Worm (Caenorhabditis elegans): Measurements from ENCODE around the gene T22H9.1.

The T22H9.1 gene

DNA sequence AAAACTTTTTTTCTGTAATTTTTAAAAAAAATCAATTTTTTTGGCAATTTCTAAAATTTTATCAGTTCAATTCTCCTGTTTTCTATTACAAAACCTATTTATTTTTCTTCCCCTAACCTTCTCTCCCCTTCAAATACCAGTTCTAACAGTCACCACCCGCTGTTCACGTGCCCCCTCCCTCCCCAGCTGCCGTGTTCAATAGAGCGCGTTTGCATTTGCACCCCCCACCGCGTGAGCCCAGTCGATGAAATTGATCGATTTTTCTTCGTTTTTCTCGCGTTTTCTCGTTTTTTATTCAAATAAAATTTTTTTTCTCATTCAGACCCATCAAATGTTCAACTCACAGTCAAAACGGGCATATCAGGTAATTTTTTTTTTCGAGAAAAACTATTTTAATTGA is 10.5 kb upstream of the T22H9.1 start, which contains the start of gene atg-9:
TSS of gene atg-9 (plus strand) at position 332 of the 400 bp plus-strand sequence.
- TF ChIP-seq him-1 (tag; optimal IDR thresholded peaks at IDR 0.05) (no peak), dao-5 (tag; optimal IDR thresholded peaks at IDR 0.05) (no peak), W03F9.2 (tag; optimal IDR thresholded peaks at IDR 0.05) (peak; percentile 63)

DNA sequence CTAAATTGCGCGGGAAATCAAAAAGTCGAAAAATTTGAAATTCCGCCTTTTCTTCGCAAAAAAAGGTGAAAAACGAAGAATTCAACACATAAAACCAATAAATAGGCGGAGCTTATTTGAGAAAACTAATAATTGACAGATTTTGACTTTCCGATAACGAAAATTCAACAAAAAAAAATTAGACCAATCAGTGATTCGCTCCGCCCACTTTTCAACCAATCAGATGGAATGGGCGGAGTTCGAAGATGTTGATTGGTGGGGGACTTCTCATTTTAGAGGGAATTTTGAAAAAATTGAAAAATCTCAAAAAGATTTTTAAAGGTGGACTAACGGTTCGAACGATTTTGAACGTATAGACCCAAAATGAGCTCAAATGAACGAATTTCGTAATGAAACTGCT is 8.7 kb upstream of the T22H9.1 start:
- TF ChIP-seq dao-5 (tag; optimal IDR thresholded peaks at IDR 0.05) (no peak), him-1 (tag; optimal IDR thresholded peaks at IDR 0.05) (no peak), W03F9.2 (tag; optimal IDR thresholded peaks at IDR 0.05) (no peak)

DNA sequence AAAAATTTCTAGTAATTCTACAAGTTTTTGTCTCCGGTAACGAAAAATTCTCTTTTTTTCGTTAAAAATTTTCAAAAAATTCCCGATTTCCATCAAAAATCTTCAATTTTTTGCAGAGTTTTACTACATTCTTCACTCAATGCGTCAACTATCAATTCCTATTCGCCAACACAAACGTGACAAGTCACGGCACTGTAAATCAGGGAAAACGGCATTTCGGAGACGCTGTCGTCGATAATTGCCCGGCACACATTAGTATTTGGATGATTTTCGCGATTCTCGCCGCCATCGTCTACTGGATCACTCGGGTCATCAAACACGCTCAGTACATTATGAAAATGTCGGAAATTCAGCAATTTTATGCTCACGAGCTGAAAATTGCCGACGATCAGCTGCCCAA is 7.8 kb upstream of the T22H9.1 start:
- TF ChIP-seq dao-5 (tag; optimal IDR thresholded peaks at IDR 0.05) (no peak), W03F9.2 (tag; optimal IDR thresholded peaks at IDR 0.05) (no peak)

DNA sequence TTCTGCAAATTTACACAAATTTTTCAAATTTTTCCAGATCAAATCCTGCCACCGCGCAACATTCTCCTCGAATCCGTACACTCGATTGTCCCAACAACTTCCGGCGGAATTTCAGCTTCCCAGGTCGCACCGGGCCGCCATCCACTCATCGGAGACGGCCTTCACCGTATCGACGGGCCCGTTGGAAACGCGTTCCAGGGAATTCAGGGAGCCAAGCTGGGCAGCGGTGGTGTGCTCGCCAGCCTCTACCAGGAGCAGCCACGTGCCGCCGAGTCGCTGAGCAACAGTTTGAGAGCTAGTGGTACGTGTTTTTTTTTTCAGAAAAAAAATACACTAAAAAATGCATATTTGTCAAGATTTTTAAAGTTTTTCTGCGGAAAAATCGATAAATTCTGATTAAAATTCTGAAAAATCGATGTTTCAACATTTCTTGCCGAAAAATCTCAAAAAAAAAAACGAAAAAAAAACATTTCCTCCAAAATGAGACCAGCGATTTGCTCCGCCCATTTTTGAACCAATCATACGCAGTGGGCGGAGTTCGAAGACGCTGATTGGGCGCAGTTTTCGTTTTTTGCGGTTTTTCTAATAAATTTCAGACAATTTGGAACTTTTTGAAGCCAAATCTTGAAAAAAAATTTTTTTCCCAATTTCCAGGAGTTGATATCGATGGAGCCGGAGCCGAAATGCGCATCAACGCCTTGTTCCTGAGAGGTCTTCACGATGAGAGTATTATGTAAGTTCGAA is 2.4 kb upstream of the T22H9.1 start:
- TF ChIP-seq him-1 (tag; optimal IDR thresholded peaks at IDR 0.05) (no peak), dao-5 (tag; optimal IDR thresholded peaks at IDR 0.05) (no peak), W03F9.2 (tag; optimal IDR thresholded peaks at IDR 0.05) (no peak)

DNA sequence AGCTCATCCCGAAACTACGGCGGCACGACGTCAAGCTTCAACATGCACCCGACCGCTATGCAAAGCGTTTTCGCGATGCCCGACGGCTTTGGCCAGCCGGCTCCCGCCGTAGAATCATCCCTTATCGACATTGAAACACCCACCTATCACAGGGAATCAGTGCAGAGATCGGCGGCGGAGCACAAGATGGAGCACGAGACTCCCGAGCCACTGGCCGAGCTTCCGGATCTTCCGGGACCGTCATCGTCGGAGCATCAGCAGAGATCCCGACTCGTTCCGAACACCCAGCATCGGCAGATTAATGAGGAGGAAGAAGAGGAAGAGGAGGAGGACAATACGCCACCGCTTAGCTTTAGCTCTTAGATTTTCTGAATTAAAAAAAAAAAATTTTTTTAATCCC is 1.1 kb upstream of the T22H9.1 start:
- TF ChIP-seq W03F9.2 (tag; optimal IDR thresholded peaks at IDR 0.05), result no peak
- TF ChIP-seq dao-5 (tag; optimal IDR thresholded peaks at IDR 0.05), result no peak
- TF ChIP-seq him-1 (tag; optimal IDR thresholded peaks at IDR 0.05), result no peak

DNA sequence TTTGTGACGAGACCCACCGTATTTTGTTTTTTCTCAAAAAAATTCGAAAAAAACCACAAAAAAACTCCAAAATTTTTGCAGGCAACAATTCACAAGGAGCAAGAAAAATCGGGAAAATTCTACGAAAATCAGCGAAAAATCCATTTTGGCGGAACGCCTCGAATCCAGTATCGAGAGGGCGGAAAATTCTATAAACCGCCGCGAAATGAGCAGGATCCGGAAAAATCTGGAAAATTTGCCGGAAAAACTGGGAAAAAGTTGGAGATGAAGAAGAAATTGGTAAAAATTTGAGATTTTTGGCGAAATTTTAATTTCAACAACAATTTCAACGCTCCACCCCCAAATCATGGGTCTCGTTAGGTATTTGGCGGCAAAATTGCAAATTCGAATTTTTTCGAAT is 502 bp downstream of the T22H9.1 start:
- no peak for TF ChIP-seq dao-5 (tag; optimal IDR thresholded peaks at IDR 0.05)
- no peak for TF ChIP-seq him-1 (tag; optimal IDR thresholded peaks at IDR 0.05)

DNA sequence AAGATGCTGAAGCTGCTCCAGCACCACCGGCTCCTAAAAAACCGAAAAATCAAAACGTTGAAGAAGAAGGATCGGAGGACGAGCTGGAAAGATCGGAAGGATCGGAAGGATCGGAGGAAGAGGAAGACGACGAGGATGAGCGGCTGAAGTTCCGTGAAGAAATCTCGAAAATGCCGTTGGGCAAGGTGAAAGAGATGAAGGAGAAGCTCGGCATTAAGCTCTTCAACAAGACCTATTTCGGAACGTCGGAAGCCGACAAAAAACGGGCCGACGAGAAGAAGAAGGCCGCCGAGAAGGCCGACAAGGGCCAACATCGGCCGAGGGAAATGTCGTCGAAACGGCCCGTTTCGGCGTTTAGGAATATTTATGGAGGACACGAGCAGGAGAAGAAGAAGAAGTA is 1.7 kb downstream of the T22H9.1 start:
- no peak for TF ChIP-seq W03F9.2 (tag; optimal IDR thresholded peaks at IDR 0.05)
- TF ChIP-seq dao-5 (tag; optimal IDR thresholded peaks at IDR 0.05), result no peak
- TF ChIP-seq him-1 (tag; optimal IDR thresholded peaks at IDR 0.05), result no peak

DNA sequence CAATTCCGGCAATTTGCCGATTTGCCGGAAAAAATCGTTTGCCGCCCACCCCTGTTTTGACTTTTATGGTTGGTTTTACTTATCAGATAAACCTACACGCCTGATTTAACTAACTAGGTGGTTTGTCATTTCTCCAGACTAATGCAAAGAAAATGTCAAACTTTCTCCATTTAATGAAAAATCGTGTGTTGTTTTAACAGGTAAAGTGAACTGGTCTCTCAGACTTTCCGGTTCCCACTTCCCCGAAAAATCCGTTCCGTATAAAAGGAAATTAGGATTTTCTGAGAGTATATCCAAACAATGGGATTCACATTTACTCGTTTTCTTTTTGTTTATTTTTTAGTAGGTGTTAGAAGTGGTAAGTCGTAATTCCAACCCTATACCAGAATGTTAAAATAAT is 5.1 kb downstream of the T22H9.1 start, which contains the start of gene mltn-6:
TSS of gene mltn-6 (plus strand) at position 301 of the 400 bp plus-strand sequence.
- TF ChIP-seq dao-5 (tag; optimal IDR thresholded peaks at IDR 0.05), result no peak
- no peak for TF ChIP-seq him-1 (tag; optimal IDR thresholded peaks at IDR 0.05)
- no peak for TF ChIP-seq W03F9.2 (tag; optimal IDR thresholded peaks at IDR 0.05)

DNA sequence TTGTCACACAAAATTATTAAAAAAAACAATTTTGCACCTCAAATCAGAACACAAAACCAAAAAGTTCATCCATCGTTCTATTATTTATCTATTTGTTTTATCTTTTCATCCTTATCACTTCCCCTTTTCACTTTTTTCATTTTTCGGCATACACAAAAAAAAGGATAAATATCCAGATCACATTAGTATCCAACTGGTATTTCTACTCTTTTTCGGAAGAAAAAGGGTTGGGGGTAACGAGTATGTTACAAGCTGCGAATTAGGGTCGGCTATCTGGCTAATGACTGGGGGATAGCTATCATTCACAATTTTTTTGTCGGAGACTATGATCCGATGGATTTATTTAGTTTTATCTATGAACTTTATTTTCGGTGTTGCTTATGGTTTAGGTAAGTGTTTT is 10.5 kb downstream of the T22H9.1 start, which contains the start of gene mltn-7:
TSS of gene mltn-7 (plus strand) at position 301 of the 400 bp plus-strand sequence.
- TF ChIP-seq dao-5 (tag; optimal IDR thresholded peaks at IDR 0.05) (no peak), him-1 (tag; optimal IDR thresholded peaks at IDR 0.05) (no peak), W03F9.2 (tag; optimal IDR thresholded peaks at IDR 0.05) (no peak)

DNA sequence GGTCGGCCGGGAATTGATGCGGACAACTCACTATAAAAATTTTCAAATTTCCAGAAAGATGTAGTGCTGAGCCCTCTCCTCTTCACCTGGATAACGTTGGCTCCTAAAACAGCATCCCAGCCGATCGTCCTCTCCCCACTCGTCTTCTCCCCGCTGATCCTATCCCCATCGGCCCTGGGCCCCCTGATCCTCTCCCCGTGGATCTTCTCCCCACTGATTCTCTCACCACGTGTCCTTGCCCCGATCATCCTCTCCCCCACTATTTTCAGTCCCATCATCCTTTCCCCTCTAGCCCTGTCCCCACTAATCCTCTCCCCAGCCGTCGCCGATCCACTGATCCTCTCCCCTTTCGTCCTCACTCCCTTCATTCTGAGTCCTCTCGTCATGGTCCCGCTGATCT is 13.6 kb downstream of the T22H9.1 start:
- TF ChIP-seq W03F9.2 (tag; optimal IDR thresholded peaks at IDR 0.05), result no peak
- no peak for TF ChIP-seq him-1 (tag; optimal IDR thresholded peaks at IDR 0.05)
- TF ChIP-seq dao-5 (tag; optimal IDR thresholded peaks at IDR 0.05), result no peak

DNA sequence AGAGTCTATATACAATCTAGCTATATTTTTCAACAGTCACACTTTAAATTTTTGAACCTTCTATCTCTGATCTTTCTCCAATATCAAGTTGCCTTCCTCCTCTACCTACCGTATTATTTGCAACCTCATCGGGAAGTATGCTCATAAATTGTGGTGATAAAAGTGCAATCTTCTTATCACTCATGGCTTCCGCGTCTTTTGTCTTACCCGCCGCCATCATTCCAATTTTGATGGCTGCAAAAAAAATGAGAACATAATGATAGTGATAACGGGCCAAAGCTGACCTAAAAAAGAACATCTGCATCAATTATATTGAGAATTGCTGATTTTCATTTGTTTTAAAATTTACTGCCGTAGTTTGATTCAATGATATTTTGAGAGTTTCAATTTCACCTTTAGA is 17.2 kb downstream of the T22H9.1 start:
- TF ChIP-seq him-1 (tag; optimal IDR thresholded peaks at IDR 0.05) (no peak), dao-5 (tag; optimal IDR thresholded peaks at IDR 0.05) (no peak), W03F9.2 (tag; optimal IDR thresholded peaks at IDR 0.05) (no peak)

DNA sequence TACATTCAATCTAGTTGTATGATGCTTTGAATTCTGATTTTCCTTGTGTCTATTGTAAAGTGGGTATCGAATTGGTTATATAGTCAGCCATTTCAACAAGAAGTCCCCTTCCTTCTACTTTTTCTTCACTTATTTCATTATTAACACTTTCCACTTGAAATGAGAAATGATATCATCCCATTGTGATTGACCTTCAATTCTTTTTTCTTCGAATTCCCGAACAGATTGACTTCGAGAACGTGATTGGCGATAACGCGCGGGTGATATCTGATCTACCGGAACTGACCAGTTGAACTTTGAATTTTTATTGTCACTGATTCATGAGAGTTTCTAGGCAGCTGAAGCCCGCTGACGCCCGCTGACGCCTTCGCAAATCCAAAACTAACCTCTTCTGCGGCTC is 18.7 kb downstream of the T22H9.1 start:
- TF ChIP-seq W03F9.2 (tag; optimal IDR thresholded peaks at IDR 0.05), result no peak
- TF ChIP-seq him-1 (tag; optimal IDR thresholded peaks at IDR 0.05), result no peak
- no peak for TF ChIP-seq dao-5 (tag; optimal IDR thresholded peaks at IDR 0.05)

DNA sequence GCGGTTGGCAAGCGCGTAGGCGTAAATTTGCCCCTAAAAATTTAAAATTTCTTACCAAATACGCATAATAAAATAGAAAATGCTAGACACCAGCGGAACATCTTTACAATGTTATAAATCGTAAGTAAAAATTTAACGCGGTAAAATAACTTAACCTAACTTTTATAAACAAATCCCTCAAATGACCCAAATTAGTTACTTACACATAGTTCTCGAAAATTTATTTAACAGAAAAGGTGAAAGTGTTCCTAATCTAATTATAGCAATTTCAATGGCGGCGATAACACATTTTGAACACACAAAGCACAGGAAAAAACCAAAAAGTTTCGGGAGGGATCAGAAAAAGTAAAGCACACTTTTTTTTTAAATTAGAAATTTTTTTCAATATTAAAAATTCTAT is 20.6 kb downstream of the T22H9.1 start, which contains the start of gene mltn-8:
TSS of gene mltn-8 (minus strand) at position 101 of the 400 bp plus-strand sequence.
- TF ChIP-seq W03F9.2 (tag; optimal IDR thresholded peaks at IDR 0.05) (no peak), dao-5 (tag; optimal IDR thresholded peaks at IDR 0.05) (no peak), him-1 (tag; optimal IDR thresholded peaks at IDR 0.05) (no peak)

DNA sequence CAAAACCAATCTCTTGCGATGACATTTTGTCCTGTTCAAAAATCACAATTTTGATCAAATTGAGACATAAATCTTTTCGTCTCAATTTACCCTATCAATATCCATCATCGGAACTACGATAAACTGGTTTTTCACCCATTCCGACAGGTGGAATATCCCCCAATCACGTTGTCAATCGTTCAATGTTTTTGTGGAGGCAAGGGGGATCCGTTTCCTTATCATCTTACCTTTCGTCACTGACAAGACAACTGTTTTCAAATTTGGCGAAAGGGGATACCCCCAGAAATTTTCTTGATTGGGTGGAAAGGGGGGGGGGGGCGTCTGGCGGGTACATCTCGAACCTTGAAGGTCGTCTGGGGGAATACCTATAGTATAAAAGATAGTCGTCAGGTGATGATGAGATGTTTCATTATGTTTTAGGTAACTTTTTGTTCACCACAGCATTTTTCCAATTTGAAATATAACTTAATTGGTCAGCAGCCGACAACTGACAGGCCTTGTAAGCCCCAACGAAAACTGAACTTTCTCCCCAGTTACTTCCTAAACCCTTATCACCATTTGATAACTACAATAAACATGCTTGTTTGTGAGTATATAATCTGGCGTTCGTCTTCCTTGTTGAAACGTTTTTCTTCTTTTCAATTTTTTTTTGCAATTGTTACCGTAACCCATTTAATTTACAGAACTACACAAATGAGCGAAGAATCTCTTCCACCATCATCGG is 21.8 kb downstream of the T22H9.1 start, which contains the start of gene ZK6.8:
TSS of gene ZK6.8 (plus strand) at position 682 of the 724 bp plus-strand sequence.
- no peak for TF ChIP-seq W03F9.2 (tag; optimal IDR thresholded peaks at IDR 0.05)
